Fruit fly (Drosophila melanogaster) whole organism, prepupa: ENCODE data around the gene mAChR-C.

ENCODE experiments used
- Lpt ChIP-seq: fragments of 200-800 bp; sonication (Bioruptor generic); optimal IDR thresholded peaks from 3 replicates; lab custom pipeline; 2016; ENCODE audit warnings: missing biosample characterization, missing genetic modification characterization
- fd85E ChIP-seq: fragments of 200-800 bp; sonication (Bioruptor generic); optimal IDR thresholded peaks from 3 replicates; lab custom pipeline; 2016; ENCODE audit warnings: missing biosample characterization, missing genetic modification characterization

dm6 chrX:6804485-6805295 lies 27.8 kb downstream of the mAChR-C start:
- peak; percentile 90 for TF ChIP-seq Lpt (GFP tag; lab: Kevin White, UChicago)
- peak; percentile 55 for TF ChIP-seq fd85E
